Fruit fly (Drosophila melanogaster) whole organism: ENCODE data around the gene Taf4.

ENCODE experiments used
- CG8478 ChIP-seq: fragments of >200 bp; optimal IDR thresholded peaks from 2 replicates; lab custom pipeline; 2018; ENCODE audit warnings: inconsistent platforms
- pan ChIP-seq: fragments of >200 bp; optimal IDR thresholded peaks from 2 replicates; lab custom pipeline; 2017
- psq ChIP-seq: fragments of >200 bp; optimal IDR thresholded peaks from 2 replicates; lab custom pipeline; 2017
- usp ChIP-seq: fragments of >200 bp; optimal IDR thresholded peaks from 2 replicates; lab custom pipeline; 2017; ENCODE audit warnings: missing biosample characterization, missing genetic modification characterization, mixed read lengths

- no peak for TF ChIP-seq psq (lab: Kevin White, UChicago)
- no peak for TF ChIP-seq pan (lab: Kevin White, UChicago)
- TF ChIP-seq CG8478, result no peak
- no peak for TF ChIP-seq usp (GFP tag; lab: Kevin White, UChicago)
Observed at dm6 chr3L:16136819-16137553, 24.0 kb downstream of the Taf4 start.
